Fruit fly (Drosophila melanogaster): ENCODE measurements around the gene CG5895.

Gene CG5895

dm6 chr3L:16010176-16010575 lies 25.1 kb upstream of the CG5895 start (continued):
- TF ChIP-seq hkb (optimal IDR thresholded peaks at IDR 0.05): no peak
- TF ChIP-seq hkb (GFP tag; IDR thresholded peaks at IDR 0.05): no peak
- no peak for TF ChIP-seq CG17568 (GFP tag; optimal IDR thresholded peaks at IDR 0.05)
- TF ChIP-seq Blimp-1 (GFP tag; optimal IDR thresholded peaks at IDR 0.05): peak; percentile 24
- no peak for TF ChIP-seq tap (tag; optimal IDR thresholded peaks at IDR 0.05)
- TF ChIP-seq nmo (GFP tag; optimal IDR thresholded peaks at IDR 0.05): no peak
- TF ChIP-seq al (GFP tag; IDR thresholded peaks at IDR 0.05): no peak
- no peak for TF ChIP-seq otp (GFP tag; IDR thresholded peaks at IDR 0.05)
- no peak for TF ChIP-seq bcd (GFP tag; optimal IDR thresholded peaks at IDR 0.05)
- TF ChIP-seq tll (GFP tag; optimal IDR thresholded peaks at IDR 0.05): no peak
- no peak for TF ChIP-seq CG5245 (GFP tag; optimal IDR thresholded peaks at IDR 0.05)
- TF ChIP-seq CG10959 (GFP tag; IDR thresholded peaks at IDR 0.05): no peak
- TF ChIP-seq cato (GFP tag; optimal IDR thresholded peaks at IDR 0.05; ENCODE audit: borderline replicate concordance): no peak
- TF ChIP-seq tio (GFP tag; optimal IDR thresholded peaks at IDR 0.05): no peak
- TF ChIP-seq bsh (GFP tag; optimal IDR thresholded peaks at IDR 0.05): peak in 1 of 2 experiments; percentile 16
- TF ChIP-seq kay (GFP tag; optimal IDR thresholded peaks at IDR 0.05): no peak
- peak; percentile 5 for TF ChIP-seq CG11504 (tag; optimal IDR thresholded peaks at IDR 0.05)
- TF ChIP-seq lov (optimal IDR thresholded peaks at IDR 0.05): no peak
- no peak for TF ChIP-seq lov (GFP tag; IDR thresholded peaks at IDR 0.05)
- TF ChIP-seq E2f2 (GFP tag; IDR thresholded peaks at IDR 0.05): no peak
- TF ChIP-seq CG12104 (GFP tag; optimal IDR thresholded peaks at IDR 0.05): no peak
- TF ChIP-seq Hr39 (optimal IDR thresholded peaks at IDR 0.05): no peak
- no peak for TF ChIP-seq pnt (GFP tag; optimal IDR thresholded peaks at IDR 0.05)
- no peak for TF ChIP-seq shn (GFP tag; optimal IDR thresholded peaks at IDR 0.05)
- TF ChIP-seq CG3726 (GFP tag; IDR thresholded peaks at IDR 0.05): no peak
- TF ChIP-seq kah (GFP tag; optimal IDR thresholded peaks at IDR 0.05): no peak
- TF ChIP-seq CG15601 (tag; optimal IDR thresholded peaks at IDR 0.05): peak; percentile 12

- no peak for TF ChIP-seq pan (optimal IDR thresholded peaks at IDR 0.05)
- TF ChIP-seq pan (GFP tag; optimal IDR thresholded peaks at IDR 0.05 in 1 of 2, IDR thresholded peaks at IDR 0.05 in 1 of 2): peak in 1 of 2 experiments; percentile 35
- no peak for TF ChIP-seq BtbVII (GFP tag; optimal IDR thresholded peaks at IDR 0.05)
- peak in 1 of 2 experiments; percentile 42 for TF ChIP-seq tll (GFP tag; optimal IDR thresholded peaks at IDR 0.05)
- peak; percentile 53 for TF ChIP-seq CG3995 (GFP tag; optimal IDR thresholded peaks at IDR 0.05)
- 0 out of 3 replicates have a peak, but pooled peaks have one; percentile 35 for TF ChIP-seq so (GFP tag; IDR thresholded peaks at IDR 0.05)
- TF ChIP-seq gcm (GFP tag; optimal IDR thresholded peaks at IDR 0.05): peak; percentile 28
- TF ChIP-seq stc (GFP tag; IDR thresholded peaks at IDR 0.05): 0 out of 2 replicates have a peak, but pooled peaks have one; percentile 25
- TF ChIP-seq CG14667 (GFP tag; IDR thresholded peaks at IDR 0.05): no peak
- TF ChIP-seq E2f2 (GFP tag; IDR thresholded peaks at IDR 0.05): peak; percentile 23; the same call in 1 of the 2 replicates
- peak; percentile 76 for TF ChIP-seq Ets65A (GFP tag)
- peak; percentile 63; the same call in 2 of the 3 replicates for TF ChIP-seq CG11456 (GFP tag; IDR thresholded peaks at IDR 0.05)
- TF ChIP-seq CG42726 (GFP tag; IDR thresholded peaks at IDR 0.05; ENCODE audit: partially characterized antibody): peak; percentile 94
- TF ChIP-seq da (GFP tag; optimal IDR thresholded peaks at IDR 0.05): no peak
- peak; percentile 58 for TF ChIP-seq B-H2 (GFP tag; optimal IDR thresholded peaks at IDR 0.05)
- TF ChIP-seq CG33213 (GFP tag; optimal IDR thresholded peaks at IDR 0.05): peak; percentile 86
- peak; percentile 32; the same call in 1 of the 2 replicates for TF ChIP-seq ara (GFP tag; IDR thresholded peaks at IDR 0.05)
- TF ChIP-seq CG2712 (tag; optimal IDR thresholded peaks at IDR 0.05): peak; percentile 59
- TF ChIP-seq Stat92E (GFP tag; optimal IDR thresholded peaks at IDR 0.05): peak in 1 of 3 experiments; percentile 80
- peak; percentile 19 for TF ChIP-seq zf30C (GFP tag; optimal IDR thresholded peaks at IDR 0.05)
- peak; percentile 91 for TF ChIP-seq CG1603 (tag; optimal IDR thresholded peaks at IDR 0.05)
- peak; percentile 34 for TF ChIP-seq CG8290 (GFP tag; optimal IDR thresholded peaks at IDR 0.05)
- peak in 1 of 2 experiments; percentile 92 for TF ChIP-seq CG8290 (tag; optimal IDR thresholded peaks at IDR 0.05)
- no peak for TF ChIP-seq CG7745 (tag; optimal IDR thresholded peaks at IDR 0.05)
- TF ChIP-seq CG6175 (GFP tag; IDR thresholded peaks at IDR 0.05): no peak
These were observed 23.7 kb upstream of the CG5895 start, which contains the start of gene mib1 for dm6 chr3L:16011319-16012210. TSS of gene mib1 (minus strand) at chr3L:16011812.
